Fruit fly (Drosophila melanogaster) whole organism, embryonic: Measurements from ENCODE around the gene CG32176.
A peak's percentile ranks its signal among the peaks of the same experiment; 100 is the strongest.

Source experiments
- CG12219 ChIP-seq: fragments of 200-800 bp; sonication (Bioruptor generic); optimal IDR thresholded peaks from 3 replicates; lab custom pipeline; 2018; ENCODE audit warnings: missing biosample characterization, mild to moderate bottlenecking, missing genetic modification characterization
- grn ChIP-seq: fragments of 200-800 bp; sonication (Bioruptor generic); optimal IDR thresholded peaks from 3 replicates; lab custom pipeline; 2017; ENCODE audit warnings: missing biosample characterization, missing genetic modification characterization
- insv ChIP-seq, 2 experiments: fragments of 200-800 bp; sonication (Bioruptor generic); optimal IDR thresholded peaks; 3 replicates each; lab custom pipeline; 2016 to 2018; ENCODE audit warnings: missing biosample characterization in 2 of 2, missing genetic modification characterization in 2 of 2
- run ChIP-seq: fragments of 200-800 bp; sonication (Bioruptor generic); optimal IDR thresholded peaks from 3 replicates; lab custom pipeline; 2018; ENCODE audit warnings: missing biosample characterization, mild to moderate bottlenecking, missing genetic modification characterization

DNA sequence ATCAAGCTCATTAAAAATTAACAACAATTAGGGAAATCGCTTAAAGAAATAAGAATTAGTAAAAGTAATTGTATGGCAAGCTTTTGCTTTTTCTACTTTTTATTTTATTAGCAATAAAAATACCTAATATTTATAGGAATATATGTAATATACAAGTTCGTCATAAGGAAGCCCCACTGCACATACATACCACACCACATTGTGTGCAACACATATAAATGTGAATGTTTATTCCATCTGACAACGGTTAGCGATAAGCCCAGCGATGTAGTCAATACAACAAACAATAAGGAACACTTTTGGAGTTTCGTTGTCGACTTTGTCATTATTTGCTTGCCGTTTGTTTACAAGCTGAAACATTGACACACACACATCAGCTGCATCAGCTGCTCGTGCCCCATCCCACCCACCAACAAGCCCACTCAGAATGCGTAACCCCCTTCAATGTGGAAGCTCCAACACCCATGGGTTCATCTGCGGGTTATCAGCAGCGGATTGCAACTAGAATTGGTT lies 51.7 kb downstream of the CG32176 start:
- TF ChIP-seq run (tag; lab: Kevin White, UChicago), result peak; percentile 71
- peak; percentile 79 for TF ChIP-seq grn (GFP tag; lab: Kevin White, UChicago)
- peak; percentile 84 for TF ChIP-seq CG12219 (GFP tag; lab: Kevin White, UChicago)
- peak in 1 of 2 experiments; percentile 32 for TF ChIP-seq insv (GFP tag; optimal IDR thresholded peaks at IDR 0.05; lab: Kevin White, UChicago)
